Worm (Caenorhabditis elegans): ENCODE data around the gene Y37D8A.3.

The Y37D8A.3 gene

DNA sequence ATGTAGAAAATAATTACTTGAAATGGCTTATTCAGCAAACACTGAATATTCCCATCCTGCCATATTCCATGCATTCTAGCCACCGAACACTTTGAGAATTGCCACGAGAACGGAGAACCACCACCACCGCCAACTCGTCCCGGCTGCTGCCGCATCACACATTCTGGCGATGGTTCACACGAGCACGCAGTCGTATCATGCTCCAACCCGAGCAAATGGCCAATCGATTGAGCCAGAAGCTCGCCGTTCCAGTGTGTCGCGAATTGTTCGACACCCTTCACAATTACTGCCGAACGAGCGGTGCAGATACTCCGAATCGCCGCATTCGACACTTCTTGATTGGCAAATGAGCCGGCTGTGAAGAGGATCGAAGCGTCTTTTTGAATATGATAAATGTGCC is 56.0 kb downstream of the Y37D8A.3 start:
- TF ChIP-seq sea-1 (GFP tag; conservative IDR thresholded peaks at IDR 0.05): no peak
- no peak for TF ChIP-seq ama-1 (optimal IDR thresholded peaks at IDR 0.05)
- no peak for TF ChIP-seq aly-1 (tag; optimal IDR thresholded peaks at IDR 0.05)
- no peak for TF ChIP-seq hmg-4 (GFP tag; optimal IDR thresholded peaks at IDR 0.05)
- no peak for TF ChIP-seq scrt-1 (GFP tag; IDR thresholded peaks at IDR 0.05)
- no peak for TF ChIP-seq F13C5.2 (tag; optimal IDR thresholded peaks at IDR 0.05)
- no peak for TF ChIP-seq ets-7 (tag; optimal IDR thresholded peaks at IDR 0.05)
- no peak for TF ChIP-seq tbx-37 (GFP tag; conservative IDR thresholded peaks at IDR 0.05)
- no peak for TF ChIP-seq tra-4 (tag; optimal IDR thresholded peaks at IDR 0.05)
- no peak for TF ChIP-seq hnd-1 (tag; optimal IDR thresholded peaks at IDR 0.05)
- TF ChIP-seq B0310.2 (tag; optimal IDR thresholded peaks at IDR 0.05): no peak
- TF ChIP-seq tbx-11 (GFP tag; IDR thresholded peaks at IDR 0.05): no peak
- no peak for TF ChIP-seq hmbx-1 (tag; optimal IDR thresholded peaks at IDR 0.05)
- no peak for TF ChIP-seq ceh-13 (GFP tag; optimal IDR thresholded peaks at IDR 0.05)
- TF ChIP-seq flt-1 (GFP tag; IDR thresholded peaks at IDR 0.05): no peak
- TF ChIP-seq pes-1 (GFP tag; IDR thresholded peaks at IDR 0.05): no peak
- no peak for TF ChIP-seq ceh-36 (tag; optimal IDR thresholded peaks at IDR 0.05)

Data from whole organism, early embryonic.